Fruit fly (Drosophila melanogaster) ovary, adult (tissue): ENCODE measurements around the gene Cyp12a5.

Source experiments
- CG17801 ChIP-seq: fragments of 200-800 bp; optimal IDR thresholded peaks from 2 replicates; lab custom pipeline; 2019; ENCODE audit warnings: missing biosample characterization, mild to moderate bottlenecking, missing genetic modification characterization, moderate library complexity; ENCODE audit not compliant: partially characterized antibody

Cyp12a5 gene

dm6 chr3R:19132146-19132833, at the start of gene Cyp12a5:
Gene Cyp12a5, plus strand, starts transcription at chr3R:19132648.
- no peak for TF ChIP-seq CG17801

dm6 chr3R:19088962-19089597, 43.4 kb upstream of the Cyp12a5 start:
- no peak for TF ChIP-seq CG17801

- no peak for TF ChIP-seq CG17801
These were observed 41.3 kb upstream of the Cyp12a5 start for dm6 chr3R:19090983-19091748.

dm6 chr3R:19091749-19092264, 40.6 kb upstream of the Cyp12a5 start:
- TF ChIP-seq CG17801 = no peak

- no peak for TF ChIP-seq CG17801
These were observed 39.9 kb upstream of the Cyp12a5 start for dm6 chr3R:19092367-19093126.

- TF ChIP-seq CG17801 = no peak
These were observed 39.2 kb upstream of the Cyp12a5 start for dm6 chr3R:19093127-19093812.

dm6 chr3R:19094039-19094438, 38.4 kb upstream of the Cyp12a5 start, which contains the start of gene cdi:
Gene cdi, minus strand, starts transcription at chr3R:19094270.
- peak; percentile 57 for TF ChIP-seq CG17801

- peak; percentile 55 for TF ChIP-seq CG17801
These were observed 37.5 kb upstream of the Cyp12a5 start, which contains the start of the genes mRpL55 and ATPsynD for dm6 chr3R:19094799-19095418. Gene mRpL55, minus strand, starts transcription at chr3R:19094905. Gene ATPsynD, plus strand, starts transcription at chr3R:19095000.

dm6 chr3R:19096299-19097048, 36.0 kb upstream of the Cyp12a5 start, which contains the start of gene CG6040:
Gene CG6040, plus strand, starts transcription at chr3R:19096961.
- peak; percentile 42 for TF ChIP-seq CG17801

dm6 chr3R:19098272-19098671, 34.2 kb upstream of the Cyp12a5 start:
- no peak for TF ChIP-seq CG17801

- no peak for TF ChIP-seq CG17801
These were observed 32.4 kb upstream of the Cyp12a5 start for dm6 chr3R:19100098-19100497.

- no peak for TF ChIP-seq CG17801
These were observed 31.1 kb upstream of the Cyp12a5 start for dm6 chr3R:19101267-19101840.

dm6 chr3R:19103189-19103588, 29.3 kb upstream of the Cyp12a5 start:
- TF ChIP-seq CG17801 = no peak

dm6 chr3R:19104123-19104522, 28.3 kb upstream of the Cyp12a5 start:
- no peak for TF ChIP-seq CG17801
